Worm (Caenorhabditis elegans) whole organism, L4 larva: ENCODE results near the gene srt-54.

Source experiments
- D1046.2 ChIP-seq: fragments of 200-800 bp; sonication (Bioruptor generic); IDR thresholded peaks from 2 replicates; pipeline ENCODE4 v1.3.6; 2022; ENCODE audit warnings: missing genetic modification characterization, missing compliant biosample characterization
- fkh-10 ChIP-seq: fragments of 150-350 bp; optimal IDR thresholded peaks from 2 replicates; lab custom pipeline; 2014; ENCODE audit warnings: missing biosample characterization, missing genetic modification reagents, missing genetic modification characterization
- lin-13 ChIP-seq: fragments of 150-350 bp; optimal IDR thresholded peaks from 2 replicates; lab custom pipeline; 2014; ENCODE audit warnings: missing biosample characterization, missing genetic modification reagents, missing genetic modification characterization
- lsy-2 ChIP-seq, 2 experiments: fragments of 150-350 bp in 1 of 2; sonication (generic microtip) in 1 of 2; optimal IDR thresholded peaks; 2 replicates each; lab custom pipeline; 2014 to 2017; ENCODE audit warnings: missing biosample characterization in 2 of 2, missing genetic modification characterization in 2 of 2

DNA sequence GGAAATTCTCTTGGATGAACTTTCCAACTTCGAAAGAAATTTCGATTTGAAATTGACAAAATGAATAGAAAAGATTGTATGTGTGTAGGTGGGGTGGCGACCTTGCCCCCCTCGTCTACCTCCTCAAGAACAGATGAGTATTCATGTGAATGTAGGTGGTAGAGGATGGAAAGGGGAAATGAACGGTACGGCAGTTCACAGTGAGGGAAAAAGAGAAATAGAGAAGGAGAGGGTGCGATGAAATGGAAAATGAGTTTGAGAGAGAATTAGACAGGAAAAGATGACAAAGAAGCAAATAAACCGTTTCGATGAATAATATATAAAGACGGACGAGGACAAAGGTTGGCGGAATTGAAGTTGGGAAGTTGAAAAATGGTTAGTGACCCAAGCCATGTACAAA lies 5.0 kb downstream of the srt-54 start:
- TF ChIP-seq lsy-2 (tag; optimal IDR thresholded peaks at IDR 0.05; lab: Kevin White, UChicago) (no peak), fkh-10 (GFP tag; lab: Kevin White, UChicago) (no peak), D1046.2 (GFP tag; lab: Robert Waterston, UW) (no peak), lin-13 (GFP tag; lab: Kevin White, UChicago) (no peak)
